Worm (Caenorhabditis elegans): ENCODE data around the gene ZK899.1.

ZK899.1 gene

DNA sequence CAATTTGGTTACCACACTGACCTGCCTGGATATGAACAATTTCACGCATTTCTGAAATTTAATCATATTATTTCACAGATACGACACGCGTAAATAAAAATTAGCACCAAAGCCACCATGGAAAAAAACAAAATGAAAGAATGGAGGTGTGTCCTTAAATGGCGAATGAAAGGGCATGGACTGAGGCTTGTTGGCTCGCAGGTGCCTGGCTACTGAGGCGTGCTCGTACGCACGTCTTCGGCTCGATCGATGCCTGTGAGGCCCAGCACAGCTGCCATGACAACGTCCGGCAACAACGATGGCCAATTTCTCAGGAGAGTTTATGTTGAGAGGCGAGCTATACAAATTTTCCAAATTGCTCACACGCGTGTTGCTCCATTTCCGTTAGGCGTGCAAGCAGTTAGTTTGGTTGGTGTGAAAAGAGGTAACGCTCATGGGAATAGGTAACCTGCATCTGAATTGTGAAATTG, 9.6 kb upstream of the ZK899.1 start, which contains the start of gene tbb-4:
TSS of gene tbb-4 (minus strand) at position 51 of the 470 bp plus-strand sequence.
- TF ChIP-seq hmg-11 (tag; optimal IDR thresholded peaks at IDR 0.05) (no peak), ztf-4 (tag; optimal IDR thresholded peaks at IDR 0.05) (no peak)

DNA sequence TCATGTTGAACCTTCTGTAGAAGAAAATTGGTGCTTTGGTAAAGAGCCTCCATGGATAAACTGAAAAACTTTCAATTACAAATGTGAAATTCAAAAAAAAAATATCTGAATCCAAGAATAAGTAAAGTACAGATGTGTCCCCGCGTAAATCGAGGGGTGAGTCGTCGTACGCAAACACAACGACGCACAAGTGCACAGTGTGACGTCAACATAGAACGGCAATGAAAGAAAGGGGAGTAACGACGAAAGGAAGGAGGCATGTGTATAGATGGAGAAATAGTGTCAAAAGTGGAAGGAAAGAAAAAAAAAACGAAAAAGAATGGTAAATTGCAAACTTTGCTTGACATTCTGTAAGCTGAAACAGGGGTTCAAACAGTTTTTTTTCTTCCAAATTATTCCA, 4.9 kb upstream of the ZK899.1 start, which contains the start of gene memb-1:
TSS of gene memb-1 (minus strand) at position 60 of the 400 bp plus-strand sequence.
- TF ChIP-seq eor-1 (tag; optimal IDR thresholded peaks at IDR 0.05) (no peak), ZK546.5 (tag; optimal IDR thresholded peaks at IDR 0.05) (no peak), nhr-76 (tag; optimal IDR thresholded peaks at IDR 0.05) (no peak), nhr-23 (tag; optimal IDR thresholded peaks at IDR 0.05) (peak; percentile 77), nhr-28 (tag; optimal IDR thresholded peaks at IDR 0.05) (no peak), nhr-67 (tag; optimal IDR thresholded peaks at IDR 0.05) (no peak), jun-1 (tag; optimal IDR thresholded peaks at IDR 0.05) (peak; percentile 50), nhr-25 (tag; optimal IDR thresholded peaks at IDR 0.05) (peak; percentile 84), fkh-10 (GFP tag; optimal IDR thresholded peaks at IDR 0.05) (no peak), nhr-11 (tag; optimal IDR thresholded peaks at IDR 0.05) (no peak), fkh-2 (tag; optimal IDR thresholded peaks at IDR 0.05) (peak; percentile 1), egl-27 (tag; optimal IDR thresholded peaks at IDR 0.05) (peak; percentile 21), lin-39 (tag; optimal IDR thresholded peaks at IDR 0.05) (peak; percentile 73), egl-5 (tag; optimal IDR thresholded peaks at IDR 0.05) (peak; percentile 67), lsy-12 (tag; optimal IDR thresholded peaks at IDR 0.05) (no peak), mdl-1 (tag; optimal IDR thresholded peaks at IDR 0.05) (no peak), unc-62 (GFP tag; optimal IDR thresholded peaks at IDR 0.05) (no peak), elt-3 (tag; optimal IDR thresholded peaks at IDR 0.05) (no peak), elt-2 (tag; optimal IDR thresholded peaks at IDR 0.05) (peak; percentile 59), sea-2 (GFP tag; optimal IDR thresholded peaks at IDR 0.05) (no peak), R02D3.7 (tag; optimal IDR thresholded peaks at IDR 0.05) (peak; percentile 70), ztf-11 (tag; optimal IDR thresholded peaks at IDR 0.05) (no peak), nhr-43 (tag; optimal IDR thresholded peaks at IDR 0.05; ENCODE audit: poor library complexity, severe bottlenecking) (no peak), elt-1 (tag; optimal IDR thresholded peaks at IDR 0.05) (no peak), mml-1 (tag; optimal IDR thresholded peaks at IDR 0.05) (no peak), ama-1 (optimal IDR thresholded peaks at IDR 0.05) (no peak), ceh-28 (tag; optimal IDR thresholded peaks at IDR 0.05) (no peak), unc-39 (tag; optimal IDR thresholded peaks at IDR 0.05) (no peak), ztf-4 (tag; optimal IDR thresholded peaks at IDR 0.05) (no peak), zag-1 (tag; optimal IDR thresholded peaks at IDR 0.05) (no peak), nhr-77 (tag; optimal IDR thresholded peaks at IDR 0.05) (no peak), tbx-2 (tag; optimal IDR thresholded peaks at IDR 0.05) (no peak), ceh-82 (tag; optimal IDR thresholded peaks at IDR 0.05) (no peak), aly-2 (tag; optimal IDR thresholded peaks at IDR 0.05) (no peak), nhr-12 (tag; optimal IDR thresholded peaks at IDR 0.05) (no peak), lin-15B (tag; optimal IDR thresholded peaks at IDR 0.05) (peak; percentile 18), hmg-11 (tag; optimal IDR thresholded peaks at IDR 0.05) (peak; percentile 77), pqm-1 (tag; optimal IDR thresholded peaks at IDR 0.05) (peak; percentile 74), fos-1 (tag; optimal IDR thresholded peaks at IDR 0.05) (peak; percentile 33), snpc-4 (tag; optimal IDR thresholded peaks at IDR 0.05) (peak; percentile 30), pha-4 (tag; optimal IDR thresholded peaks at IDR 0.05) (peak; percentile 83), skn-1 (tag; optimal IDR thresholded peaks at IDR 0.05) (peak; percentile 45), daf-12 (tag; optimal IDR thresholded peaks at IDR 0.05) (no peak), ceh-9 (tag; optimal IDR thresholded peaks at IDR 0.05) (no peak), nfya-1 (tag; optimal IDR thresholded peaks at IDR 0.05; ENCODE audit: insufficient read depth) (peak; percentile 77), nhr-237 (tag; optimal IDR thresholded peaks at IDR 0.05) (no peak), ceh-16 (tag; optimal IDR thresholded peaks at IDR 0.05) (no peak)
